Worm (Caenorhabditis elegans) whole organism, late embryonic: ENCODE measurements around the gene gegf-1.

ENCODE experiments used
- C08G9.2 ChIP-seq: sonication (generic microtip); optimal IDR thresholded peaks from 2 replicates; lab custom pipeline; 2016; ENCODE audit warnings: mild to moderate bottlenecking, missing genetic modification characterization, moderate library complexity, missing compliant biosample characterization
- K02D7.2 ChIP-seq: sonication (generic microtip); optimal IDR thresholded peaks from 2 replicates; lab custom pipeline; 2017; ENCODE audit warnings: mild to moderate bottlenecking, missing genetic modification characterization, missing compliant biosample characterization
- K09A11.1 ChIP-seq: sonication (generic microtip); optimal IDR thresholded peaks from 2 replicates; lab custom pipeline; 2017; ENCODE audit warnings: antibody characterized with exemption, mild to moderate bottlenecking, missing genetic modification characterization, missing compliant biosample characterization; ENCODE audit not compliant: insufficient read depth
- T23F11.4 ChIP-seq: fragments of 200-800 bp; sonication (Bioruptor generic); optimal IDR thresholded peaks from 2 replicates; lab custom pipeline; 2018; ENCODE audit warnings: mild to moderate bottlenecking, missing genetic modification characterization, missing compliant biosample characterization
- ahr-1 ChIP-seq: sonication (generic microtip); optimal IDR thresholded peaks from 2 replicates; lab custom pipeline; 2016; ENCODE audit warnings: missing genetic modification characterization, missing compliant biosample characterization
- ceh-14 ChIP-seq: sonication (generic microtip); optimal IDR thresholded peaks from 2 replicates; lab custom pipeline; 2016; ENCODE audit warnings: missing genotype, missing genetic modification characterization, missing compliant biosample characterization
- ceh-18 ChIP-seq: sonication (generic microtip); optimal IDR thresholded peaks from 2 replicates; lab custom pipeline; 2016; ENCODE audit warnings: missing genetic modification characterization, missing compliant biosample characterization
- ceh-19 ChIP-seq: fragments of 200-800 bp; sonication (Bioruptor generic); optimal IDR thresholded peaks from 2 replicates; lab custom pipeline; 2018; ENCODE audit warnings: mild to moderate bottlenecking, missing genetic modification characterization, missing compliant biosample characterization
- ceh-2 ChIP-seq: sonication (generic microtip); optimal IDR thresholded peaks from 2 replicates; lab custom pipeline; 2016; ENCODE audit warnings: missing genotype, missing genetic modification characterization, missing compliant biosample characterization
- ceh-22 ChIP-seq: sonication (generic microtip); optimal IDR thresholded peaks from 2 replicates; lab custom pipeline; 2017; ENCODE audit warnings: missing biosample characterization, missing genetic modification characterization
- ceh-30 ChIP-seq: fragments of 150-350 bp; optimal IDR thresholded peaks from 2 replicates; lab custom pipeline; 2014; ENCODE audit warnings: missing biosample characterization, missing genetic modification characterization
- ceh-45 ChIP-seq: fragments of 200-800 bp; sonication (Bioruptor generic); IDR thresholded peaks from 2 replicates; pipeline ENCODE4 v1.3.6; 2022; ENCODE audit warnings: missing genetic modification reagents, missing genetic modification characterization, missing compliant biosample characterization
- ceh-48 ChIP-seq: sonication (generic microtip); optimal IDR thresholded peaks from 2 replicates; lab custom pipeline; 2016; ENCODE audit warnings: missing genetic modification characterization, inconsistent platforms, missing compliant biosample characterization
- ceh-6 ChIP-seq: fragments of 200-800 bp; sonication (Bioruptor generic); optimal IDR thresholded peaks from 2 replicates; lab custom pipeline; 2018; ENCODE audit warnings: mild to moderate bottlenecking, missing genetic modification characterization, missing compliant biosample characterization
- ceh-9 ChIP-seq: sonication (generic microtip); optimal IDR thresholded peaks from 2 replicates; lab custom pipeline; 2016; ENCODE audit warnings: mild to moderate bottlenecking, missing genetic modification characterization, inconsistent platforms, missing compliant biosample characterization
- che-1 ChIP-seq: sonication (generic microtip); optimal IDR thresholded peaks from 2 replicates; lab custom pipeline; 2016; ENCODE audit warnings: mild to moderate bottlenecking, missing genetic modification characterization, missing compliant biosample characterization
- dmd-4 ChIP-seq: sonication (generic microtip); optimal IDR thresholded peaks from 2 replicates; lab custom pipeline; 2016; ENCODE audit warnings: borderline replicate concordance, missing genetic modification characterization, missing compliant biosample characterization
- ets-4 ChIP-seq: sonication (generic microtip); optimal IDR thresholded peaks from 2 replicates; lab custom pipeline; 2016; ENCODE audit warnings: missing genetic modification characterization, missing compliant biosample characterization
- fax-1 ChIP-seq: sonication (generic microtip); optimal IDR thresholded peaks from 2 replicates; lab custom pipeline; 2016; ENCODE audit warnings: missing genotype, missing genetic modification characterization, missing compliant biosample characterization
- fkh-10 ChIP-seq: fragments of 150-350 bp; optimal IDR thresholded peaks from 2 replicates; lab custom pipeline; 2014; ENCODE audit warnings: missing biosample characterization, missing genetic modification reagents, missing genetic modification characterization
- fkh-6 ChIP-seq: sonication (generic microtip); optimal IDR thresholded peaks from 2 replicates; lab custom pipeline; 2016; ENCODE audit warnings: missing genetic modification characterization, missing compliant biosample characterization
- hlh-13 ChIP-seq: fragments of 200-800 bp; sonication (Bioruptor generic); optimal IDR thresholded peaks from 2 replicates; lab custom pipeline; 2018; ENCODE audit warnings: mild to moderate bottlenecking, missing genetic modification characterization, missing compliant biosample characterization
- hlh-15 ChIP-seq: sonication (generic microtip); optimal IDR thresholded peaks from 2 replicates; lab custom pipeline; 2016; ENCODE audit warnings: missing genetic modification characterization, missing compliant biosample characterization
- lim-6 ChIP-seq: sonication (generic microtip); optimal IDR thresholded peaks from 2 replicates; lab custom pipeline; 2016; ENCODE audit warnings: missing genetic modification characterization, missing compliant biosample characterization
- lin-11 ChIP-seq: fragments of 200-800 bp; sonication (Bioruptor generic); optimal IDR thresholded peaks from 2 replicates; lab custom pipeline; 2018; ENCODE audit warnings: mild to moderate bottlenecking, missing genetic modification characterization, missing compliant biosample characterization
- nhr-11 ChIP-seq: fragments of 150-350 bp; optimal IDR thresholded peaks from 2 replicates; lab custom pipeline; 2014; ENCODE audit warnings: missing biosample characterization, missing genetic modification characterization
- npax-4 ChIP-seq: sonication (generic microtip); optimal IDR thresholded peaks from 2 replicates; lab custom pipeline; 2016; ENCODE audit warnings: missing genetic modification characterization, missing compliant biosample characterization
- pag-3 ChIP-seq: sonication (generic microtip); optimal IDR thresholded peaks from 2 replicates; lab custom pipeline; 2016; ENCODE audit warnings: missing compliant biosample characterization, missing genetic modification characterization, borderline replicate concordance
- pax-1 ChIP-seq: fragments of 150-350 bp; optimal IDR thresholded peaks from 2 replicates; lab custom pipeline; 2014; ENCODE audit warnings: missing biosample characterization, missing genetic modification characterization
- pha-2 ChIP-seq: sonication (generic microtip); optimal IDR thresholded peaks from 2 replicates; lab custom pipeline; 2017; ENCODE audit warnings: mild to moderate bottlenecking, missing genetic modification characterization, missing compliant biosample characterization
- pha-4 ChIP-seq: fragments of 150-350 bp; optimal IDR thresholded peaks from 2 replicates; lab custom pipeline; 2018; ENCODE audit warnings: missing biosample characterization, missing genetic modification reagents, missing genetic modification characterization
- pqm-1 ChIP-seq: sonication (generic microtip); optimal IDR thresholded peaks from 2 replicates; lab custom pipeline; 2016; ENCODE audit warnings: missing genetic modification characterization, missing compliant biosample characterization
- ref-2 ChIP-seq: sonication (generic microtip); optimal IDR thresholded peaks from 2 replicates; lab custom pipeline; 2016; ENCODE audit warnings: missing genetic modification characterization, missing compliant biosample characterization
- sdc-2 ChIP-seq: sonication (generic microtip); optimal IDR thresholded peaks from 2 replicates; lab custom pipeline; 2016; ENCODE audit warnings: missing genotype, missing genetic modification characterization, missing compliant biosample characterization
- syd-9 ChIP-seq: sonication (generic microtip); optimal IDR thresholded peaks from 2 replicates; lab custom pipeline; 2016; ENCODE audit warnings: mild to moderate bottlenecking, missing genetic modification characterization, moderate library complexity, missing compliant biosample characterization
- tbx-2 ChIP-seq: sonication (generic microtip); optimal IDR thresholded peaks from 2 replicates; lab custom pipeline; 2016; ENCODE audit warnings: missing genetic modification characterization, missing compliant biosample characterization
- tbx-7 ChIP-seq: sonication (generic microtip); optimal IDR thresholded peaks from 2 replicates; lab custom pipeline; 2016; ENCODE audit warnings: missing genotype, missing genetic modification characterization, missing compliant biosample characterization
- unc-86 ChIP-seq: sonication (generic microtip); optimal IDR thresholded peaks from 2 replicates; lab custom pipeline; 2016; ENCODE audit warnings: missing genetic modification characterization, missing compliant biosample characterization
- ztf-16 ChIP-seq: sonication (generic microtip); optimal IDR thresholded peaks from 2 replicates; lab custom pipeline; 2017; ENCODE audit warnings: missing genetic modification characterization, missing compliant biosample characterization

The gegf-1 gene

DNA sequence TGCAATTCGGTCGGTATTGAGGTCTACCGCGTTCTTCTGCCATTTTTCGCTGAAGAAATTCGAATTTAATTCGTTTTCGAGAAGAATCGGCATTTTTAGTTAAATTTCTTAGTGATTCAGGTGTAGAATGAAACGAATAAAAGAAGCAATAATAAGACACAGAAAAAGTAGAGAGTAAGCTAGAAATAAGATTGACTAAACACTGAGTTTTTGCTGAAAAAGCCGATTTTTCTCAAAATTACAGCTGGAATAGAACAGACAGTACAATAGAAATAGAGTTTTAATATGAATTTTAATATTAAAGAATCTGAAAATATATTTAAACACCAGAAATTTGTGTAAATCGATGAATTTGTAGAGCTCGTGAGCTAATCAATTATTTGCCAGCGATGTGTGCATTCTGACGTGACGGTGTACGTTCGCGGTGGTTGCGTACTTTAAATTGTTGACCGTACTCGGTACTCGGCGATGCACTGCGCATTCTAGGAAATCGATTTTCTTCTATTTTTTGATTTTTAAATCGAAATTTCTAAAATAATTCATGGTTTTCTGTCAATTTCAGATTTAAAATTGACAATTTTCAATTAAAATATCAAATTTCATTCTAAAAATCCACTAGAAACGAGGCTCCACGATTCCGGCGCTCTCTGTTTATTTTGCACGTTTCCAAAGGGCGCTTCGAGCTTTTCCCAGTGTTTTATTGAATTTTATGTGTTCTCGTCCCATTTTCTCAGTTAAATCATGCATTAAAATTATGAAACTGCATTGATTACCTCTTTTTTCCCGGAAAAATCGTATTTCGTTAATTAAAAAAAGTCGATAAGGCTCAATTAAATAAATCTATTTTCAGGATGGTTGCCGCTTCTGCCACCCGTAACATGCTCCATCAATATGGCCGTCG is 31.6 kb downstream of the gegf-1 start, which contains the start of the genes grld-1 and cox-6C (continued):
- TF ChIP-seq ahr-1 (tag; lab: Kevin White, UChicago) (no peak), T23F11.4 (GFP tag; lab: Kevin White, UChicago) (no peak), tbx-7 (tag; lab: Kevin White, UChicago) (no peak), fkh-6 (tag; lab: Kevin White, UChicago) (no peak), nhr-11 (tag; lab: Kevin White, UChicago) (no peak), ceh-6 (GFP tag; lab: Kevin White, UChicago) (no peak), npax-4 (tag; lab: Kevin White, UChicago) (no peak), lim-6 (no peak), ceh-9 (tag; lab: Kevin White, UChicago) (no peak), ceh-19 (no peak), pqm-1 (tag; lab: Kevin White, UChicago) (no peak), ets-4 (tag; lab: Kevin White, UChicago) (peak; percentile 16), che-1 (tag; lab: Kevin White, UChicago) (no peak), K09A11.1 (tag; lab: Kevin White, UChicago) (peak; percentile 58), ceh-48 (tag; lab: Kevin White, UChicago) (peak; percentile 69), C08G9.2 (tag; lab: Kevin White, UChicago) (no peak), ceh-2 (tag; lab: Kevin White, UChicago) (no peak), ceh-45 (GFP tag; lab: Robert Waterston, UW) (no peak), tbx-2 (peak; percentile 6), lin-11 (tag; lab: Kevin White, UChicago) (no peak), ceh-30 (no peak), K02D7.2 (tag; lab: Kevin White, UChicago) (no peak), ceh-14 (peak; percentile 7), dmd-4 (no peak), pha-4 (tag; lab: Kevin White, UChicago) (no peak)

DNA sequence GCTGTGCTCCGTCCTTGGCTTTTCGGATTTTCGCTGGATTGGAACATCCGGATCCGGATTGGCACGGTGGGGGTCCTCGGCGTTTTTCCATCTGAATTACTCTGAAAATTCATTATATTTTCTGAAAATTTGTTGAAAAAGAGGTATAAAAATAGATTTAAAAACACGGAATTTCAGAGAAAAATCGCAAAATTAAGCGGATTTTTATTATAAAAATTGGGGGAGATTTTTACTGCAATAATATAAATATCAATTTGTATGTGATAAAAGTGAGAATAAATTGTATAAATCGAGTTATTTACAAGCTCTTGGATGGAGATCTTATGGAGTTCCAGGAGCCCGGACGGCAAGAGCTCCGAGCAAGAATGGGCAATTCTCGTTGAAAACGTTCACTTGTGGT is 36.1 kb downstream of the gegf-1 start, which contains the start of gene tut-1:
TSS of gene tut-1 (minus strand) at position 101 of the 400 bp plus-strand sequence.
- no peak for TF ChIP-seq ceh-19
- no peak for TF ChIP-seq ceh-9 (tag; lab: Kevin White, UChicago)
- TF ChIP-seq syd-9 (tag; lab: Kevin White, UChicago), result no peak
- no peak for TF ChIP-seq sdc-2
- TF ChIP-seq pha-4 (tag; lab: Kevin White, UChicago), result no peak
- TF ChIP-seq hlh-15, result no peak
- no peak for TF ChIP-seq fax-1
- no peak for TF ChIP-seq pha-2 (tag; lab: Kevin White, UChicago)
- TF ChIP-seq ztf-16, result no peak
- no peak for TF ChIP-seq hlh-13 (GFP tag; lab: Kevin White, UChicago)
- no peak for TF ChIP-seq ceh-6 (GFP tag; lab: Kevin White, UChicago)
- no peak for TF ChIP-seq ref-2 (tag; lab: Kevin White, UChicago)
- no peak for TF ChIP-seq ets-4 (tag; lab: Kevin White, UChicago)
- no peak for TF ChIP-seq pax-1 (tag; lab: Kevin White, UChicago)
- TF ChIP-seq ceh-22 (tag; lab: Kevin White, UChicago), result no peak
- no peak for TF ChIP-seq pag-3 (tag; lab: Kevin White, UChicago)
- TF ChIP-seq fkh-10 (GFP tag; lab: Kevin White, UChicago), result no peak
- no peak for TF ChIP-seq ceh-18
- TF ChIP-seq unc-86 (tag; lab: Kevin White, UChicago), result no peak
